Fruit fly (Drosophila melanogaster) whole organism, embryonic: Measurements from ENCODE around the gene RASSF8.

Source experiments
- Aef1 ChIP-seq: fragments of 200-800 bp; sonication (Bioruptor generic); IDR thresholded peaks from 3 replicates; pipeline ENCODE4 v1.3.6; 2022; ENCODE audit warnings: missing biosample characterization, missing genetic modification characterization
- Atf6 ChIP-seq: fragments of 200-800 bp; sonication (Bioruptor generic); IDR thresholded peaks from 2 replicates; pipeline ENCODE4 v1.3.6; 2022; ENCODE audit warnings: missing biosample characterization, missing genetic modification characterization
- Bgb ChIP-seq: fragments of 200-800 bp; sonication (Bioruptor generic); IDR thresholded peaks from 2 replicates; pipeline ENCODE4 v1.3.6; 2022; ENCODE audit warnings: missing biosample characterization, missing genetic modification characterization; ENCODE audit not compliant: partially characterized antibody
- CG10321 ChIP-seq: fragments of 200-800 bp; sonication (Bioruptor generic); IDR thresholded peaks from 2 replicates; pipeline ENCODE4 v1.3.6; 2022; ENCODE audit warnings: missing biosample characterization, missing genetic modification characterization
- CG10565 ChIP-seq: fragments of 200-800 bp; sonication (Bioruptor generic); optimal IDR thresholded peaks from 3 replicates; lab custom pipeline; 2016; ENCODE audit warnings: missing biosample characterization, mild to moderate bottlenecking, missing genetic modification characterization
- CG10979 ChIP-seq: fragments of 200-800 bp; sonication (Bioruptor generic); optimal IDR thresholded peaks from 2 replicates; lab custom pipeline; 2018; ENCODE audit warnings: missing biosample characterization, mild to moderate bottlenecking, missing genetic modification characterization, moderate library complexity
- CG11723 ChIP-seq: fragments of 200-800 bp; sonication (Bioruptor generic); optimal IDR thresholded peaks from 2 replicates; lab custom pipeline; 2017; ENCODE audit warnings: missing biosample characterization, mild to moderate bottlenecking, missing genetic modification characterization
- CG12219 ChIP-seq: fragments of 200-800 bp; sonication (Bioruptor generic); optimal IDR thresholded peaks from 3 replicates; lab custom pipeline; 2018; ENCODE audit warnings: missing biosample characterization, mild to moderate bottlenecking, missing genetic modification characterization
- CG12942 ChIP-seq: fragments of 200-800 bp; sonication (Bioruptor generic); optimal IDR thresholded peaks from 3 replicates; lab custom pipeline; 2016; ENCODE audit warnings: missing biosample characterization, missing genetic modification characterization
- CG14014 ChIP-seq: fragments of 200-800 bp; sonication (Bioruptor generic); IDR thresholded peaks from 2 replicates; pipeline ENCODE4 v1.3.6; 2022; ENCODE audit warnings: missing biosample characterization, missing genetic modification characterization
- CG14710 ChIP-seq: fragments of 200-800 bp; sonication (Bioruptor generic); optimal IDR thresholded peaks from 3 replicates; lab custom pipeline; 2019; ENCODE audit warnings: missing biosample characterization, mild to moderate bottlenecking, missing genetic modification characterization, moderate library complexity
- CG15514 ChIP-seq: fragments of 200-800 bp; sonication (Bioruptor generic); optimal IDR thresholded peaks from 3 replicates; lab custom pipeline; 2017; ENCODE audit warnings: missing biosample characterization, missing genetic modification characterization, mild to moderate bottlenecking, moderate library complexity, missing genetic modification reagents
- CG2120 ChIP-seq: fragments of 200-800 bp; sonication (Bioruptor generic); optimal IDR thresholded peaks from 3 replicates; lab custom pipeline; 2016; ENCODE audit warnings: missing biosample characterization, missing genetic modification characterization
- CG3065 ChIP-seq: fragments of 200-800 bp; sonication (Bioruptor generic); optimal IDR thresholded peaks from 2 replicates; lab custom pipeline; 2016; ENCODE audit warnings: missing biosample characterization, missing genetic modification characterization
- CG4617 ChIP-seq: fragments of 200-800 bp; sonication (Bioruptor generic); optimal IDR thresholded peaks from 3 replicates; lab custom pipeline; 2016; ENCODE audit warnings: missing biosample characterization, missing genetic modification characterization, borderline replicate concordance
- CG4854 ChIP-seq: fragments of 200-800 bp; sonication (Bioruptor generic); optimal IDR thresholded peaks from 2 replicates; lab custom pipeline; 2016; ENCODE audit warnings: missing biosample characterization, missing genetic modification characterization, inconsistent platforms
- CG6175 ChIP-seq: fragments of 200-800 bp; sonication (Bioruptor generic); IDR thresholded peaks from 3 replicates; pipeline ENCODE4 v1.3.6; 2022; ENCODE audit warnings: missing biosample characterization, missing genetic modification characterization
- CG7372 ChIP-seq: fragments of 200-800 bp; sonication (Bioruptor generic); IDR thresholded peaks from 2 replicates; pipeline ENCODE4 v1.3.6; 2022; ENCODE audit warnings: missing biosample characterization, missing genetic modification characterization
- CG8478 ChIP-seq: fragments of >200 bp; optimal IDR thresholded peaks from 2 replicates; lab custom pipeline; 2018
- CG9797 ChIP-seq: fragments of 200-800 bp; sonication (Bioruptor generic); optimal IDR thresholded peaks from 3 replicates; lab custom pipeline; 2018; ENCODE audit warnings: missing biosample characterization, mild to moderate bottlenecking, missing genetic modification characterization
- Dfd ChIP-seq, 2 experiments: fragments of >200 bp; optimal IDR thresholded peaks; 2 replicates each; lab custom pipeline; 2017; ENCODE audit warnings: missing biosample characterization in 2 of 2, missing genetic modification characterization in 2 of 2
- H15 ChIP-seq: fragments of 200-800 bp; sonication (Bioruptor generic); IDR thresholded peaks from 3 replicates; pipeline ENCODE4 v1.3.6; 2022; ENCODE audit warnings: missing biosample characterization, missing genetic modification characterization
- HLH4C ChIP-seq: fragments of 200-800 bp; sonication (Bioruptor generic); IDR thresholded peaks from 3 replicates; pipeline ENCODE4 v1.3.6; 2022; ENCODE audit warnings: missing biosample characterization, missing genetic modification characterization; ENCODE audit not compliant: partially characterized antibody
- HLH54F ChIP-seq: fragments of 200-800 bp; sonication (Bioruptor generic); optimal IDR thresholded peaks from 3 replicates; lab custom pipeline; 2016; ENCODE audit warnings: missing biosample characterization, missing genetic modification characterization
- HmgZ ChIP-seq: fragments of 200-800 bp; sonication (Bioruptor generic); optimal IDR thresholded peaks from 2 replicates; lab custom pipeline; 2018; ENCODE audit warnings: missing biosample characterization, mild to moderate bottlenecking, missing genetic modification characterization
- Hsf ChIP-seq: fragments of 200-800 bp; sonication (Bioruptor generic); optimal IDR thresholded peaks from 3 replicates; lab custom pipeline; 2016; ENCODE audit warnings: missing biosample characterization, missing genetic modification characterization
- Lhr ChIP-seq: fragments of 200-800 bp; sonication (Bioruptor generic); optimal IDR thresholded peaks from 3 replicates; lab custom pipeline; 2017; ENCODE audit warnings: mild to moderate bottlenecking, missing biosample characterization, missing genetic modification reagents, missing genetic modification characterization
- Lim3 ChIP-seq: fragments of 200-800 bp; sonication (Bioruptor generic); IDR thresholded peaks from 2 replicates; pipeline ENCODE4 v1.3.6; 2022; ENCODE audit warnings: missing biosample characterization, missing genetic modification characterization
- Med ChIP-seq: fragments of 200-800 bp; sonication (Bioruptor generic); peaks from one replicate; lab custom pipeline; 2016; ENCODE audit warnings: missing biosample characterization, missing genetic modification characterization, mild to moderate bottlenecking, inconsistent platforms, moderate library complexity
- NC2β ChIP-seq: fragments of 200-800 bp; sonication (Bioruptor generic); optimal IDR thresholded peaks from 2 replicates; lab custom pipeline; 2016; ENCODE audit warnings: missing biosample characterization, missing genetic modification characterization
- Neu2 ChIP-seq: fragments of 200-800 bp; sonication (Bioruptor generic); optimal IDR thresholded peaks from 3 replicates; lab custom pipeline; 2016; ENCODE audit warnings: missing biosample characterization, missing genetic modification characterization, borderline replicate concordance
- Nf-YB ChIP-seq: fragments of 200-800 bp; sonication (Bioruptor generic); optimal IDR thresholded peaks from 3 replicates; lab custom pipeline; 2019; ENCODE audit warnings: missing biosample characterization, mild to moderate bottlenecking, missing genetic modification characterization, moderate library complexity
- Opbp ChIP-seq: fragments of 200-800 bp; sonication (Bioruptor generic); IDR thresholded peaks from 3 replicates; pipeline ENCODE4 v1.3.6; 2022; ENCODE audit warnings: missing biosample characterization, missing genetic modification characterization; ENCODE audit not compliant: partially characterized antibody
- Sox100B ChIP-seq: fragments of 200-800 bp; sonication (Bioruptor generic); optimal IDR thresholded peaks from 3 replicates; lab custom pipeline; 2018; ENCODE audit warnings: missing biosample characterization, mild to moderate bottlenecking, missing genetic modification characterization
- Sox102F ChIP-seq: fragments of 200-800 bp; sonication (Bioruptor generic); optimal IDR thresholded peaks from 2 replicates; lab custom pipeline; 2018; ENCODE audit warnings: missing biosample characterization, mild to moderate bottlenecking, missing genetic modification characterization, moderate library complexity
- Ssrp ChIP-seq: fragments of 200-800 bp; sonication (Bioruptor generic); optimal IDR thresholded peaks from 2 replicates; lab custom pipeline; 2018; ENCODE audit warnings: missing biosample characterization, mild to moderate bottlenecking, missing genetic modification characterization, moderate library complexity
- al ChIP-seq: fragments of 200-800 bp; sonication (Bioruptor generic); IDR thresholded peaks from 2 replicates; pipeline ENCODE4 v1.3.6; 2022; ENCODE audit warnings: missing biosample characterization, missing genetic modification characterization
- ato ChIP-seq: fragments of 200-800 bp; sonication (Bioruptor generic); IDR thresholded peaks from 2 replicates; pipeline ENCODE4 v1.3.6; 2022; ENCODE audit warnings: missing biosample characterization, missing genetic modification characterization; ENCODE audit not compliant: partially characterized antibody
- chinmo ChIP-seq: fragments of 200-800 bp; sonication (Bioruptor generic); IDR thresholded peaks from 4 replicates; pipeline ENCODE4 v1.3.6; 2022; ENCODE audit warnings: missing biosample characterization, missing genetic modification characterization; ENCODE audit not compliant: partially characterized antibody
- fd96Cb ChIP-seq: fragments of 200-800 bp; sonication (Bioruptor generic); optimal IDR thresholded peaks from 2 replicates; lab custom pipeline; 2018; ENCODE audit warnings: missing biosample characterization, mild to moderate bottlenecking, missing genetic modification characterization, moderate library complexity
- hbn ChIP-seq: fragments of 200-800 bp; sonication (Bioruptor generic); IDR thresholded peaks from 2 replicates; pipeline ENCODE4 v1.3.6; 2022; ENCODE audit warnings: missing biosample characterization, missing genetic modification characterization; ENCODE audit not compliant: partially characterized antibody
- insv ChIP-seq, 2 experiments: fragments of 200-800 bp; sonication (Bioruptor generic); optimal IDR thresholded peaks; 3 replicates each; lab custom pipeline; 2016 to 2018; ENCODE audit warnings: missing biosample characterization in 2 of 2, missing genetic modification characterization in 2 of 2
- jigr1 ChIP-seq: fragments of 200-800 bp; sonication (Bioruptor generic); IDR thresholded peaks from 3 replicates; pipeline ENCODE4 v1.3.6; 2022; ENCODE audit warnings: missing biosample characterization, missing genetic modification characterization
- slbo ChIP-seq: fragments of 200-800 bp; sonication (Bioruptor generic); IDR thresholded peaks from 2 replicates; pipeline ENCODE4 v1.3.6; 2022; ENCODE audit warnings: missing biosample characterization, missing genetic modification characterization
- sug ChIP-seq: fragments of 200-800 bp; optimal IDR thresholded peaks from 2 replicates; lab custom pipeline; 2019; ENCODE audit warnings: missing biosample characterization, mild to moderate bottlenecking, missing genetic modification characterization, moderate library complexity
- trem ChIP-seq: fragments of 200-800 bp; optimal IDR thresholded peaks from 3 replicates; lab custom pipeline; 2019; ENCODE audit warnings: missing biosample characterization, mild to moderate bottlenecking, missing genetic modification characterization, moderate library complexity
- trh ChIP-seq: fragments of 200-800 bp; sonication (Bioruptor generic); optimal IDR thresholded peaks from 2 replicates; lab custom pipeline; 2016; ENCODE audit warnings: missing biosample characterization, missing genetic modification characterization
- usp ChIP-seq: fragments of >200 bp; optimal IDR thresholded peaks from 2 replicates; lab custom pipeline; 2017; ENCODE audit warnings: missing biosample characterization, missing genetic modification characterization
- wdn ChIP-seq: fragments of 200-800 bp; sonication (Bioruptor generic); IDR thresholded peaks from 2 replicates; pipeline ENCODE4 v1.3.6; 2022; ENCODE audit warnings: missing biosample characterization, missing genetic modification characterization

RASSF8 gene

DNA sequence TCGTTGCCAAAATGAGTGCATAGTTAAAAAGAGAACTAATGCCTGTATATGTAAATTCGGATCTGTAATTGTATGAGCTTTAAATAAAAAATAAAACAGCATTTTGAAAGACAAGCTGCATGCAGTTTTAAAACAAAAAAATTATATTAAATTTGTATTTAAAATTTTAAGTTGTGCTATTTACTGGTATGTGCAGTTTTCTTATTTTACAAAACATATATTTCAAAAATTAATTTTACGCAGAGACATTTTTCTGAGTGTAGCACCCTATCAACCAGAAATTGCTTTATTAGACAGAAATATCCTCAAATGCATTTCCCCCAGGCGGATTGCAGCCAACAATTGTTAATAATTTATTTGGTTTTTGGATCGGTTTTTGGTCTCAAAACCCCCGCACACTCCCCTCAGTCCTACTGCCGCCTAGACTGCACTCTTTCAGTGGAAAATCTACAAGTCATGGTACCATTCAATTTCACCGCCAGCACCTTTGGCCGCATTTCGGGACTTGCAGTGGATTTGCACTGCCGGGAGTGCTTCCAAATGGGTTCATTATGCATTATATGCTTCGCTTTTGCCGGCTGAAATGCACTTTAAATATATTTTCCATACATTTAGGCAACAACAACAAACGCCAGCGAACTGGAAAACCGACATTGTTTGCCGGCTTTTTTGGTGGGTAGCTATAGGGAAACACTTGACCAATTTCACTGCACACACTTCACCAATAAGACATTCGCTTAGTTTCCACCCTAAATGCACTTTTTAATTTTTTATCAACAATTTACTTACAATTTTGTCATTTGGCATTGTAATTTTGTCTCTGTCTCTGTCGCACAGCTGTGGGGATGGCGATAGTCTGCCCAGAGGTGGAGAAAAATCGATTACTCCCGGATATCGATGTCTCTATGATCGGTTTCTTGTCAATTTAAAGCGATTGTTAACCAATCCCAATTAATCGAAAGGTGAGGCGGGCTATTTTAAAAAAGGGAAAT, 37.5 kb upstream of the RASSF8 start, which contains the start of gene Npl4 (continued):
- TF ChIP-seq chinmo (GFP tag; lab: Robert Waterston, UW) (peak; percentile 94), ato (GFP tag; lab: Robert Waterston, UW) (peak; percentile 98), CG12942 (GFP tag; lab: Kevin White, UChicago) (no peak), NC2β (GFP tag; lab: Kevin White, UChicago) (no peak), CG4854 (no peak), sug (tag; lab: Kevin White, UChicago) (no peak), HLH4C (peak; percentile 99), CG2120 (GFP tag; lab: Kevin White, UChicago) (no peak), slbo (GFP tag; lab: Robert Waterston, UW) (peak; percentile 36; the same call in 1 of the 2 replicates), CG14014 (GFP tag; lab: Robert Waterston, UW) (no peak), Lhr (GFP tag; lab: Kevin White, UChicago) (no peak), insv (GFP tag; optimal IDR thresholded peaks at IDR 0.05; lab: Kevin White, UChicago) (no peak), CG9797 (GFP tag; lab: Kevin White, UChicago) (peak; percentile 36), HmgZ (tag; lab: Kevin White, UChicago) (no peak), Neu2 (GFP tag; lab: Kevin White, UChicago) (no peak), Dfd (GFP tag; optimal IDR thresholded peaks at IDR 0.05; lab: Kevin White, UChicago) (no peak), jigr1 (GFP tag; lab: Robert Waterston, UW) (no peak), Nf-YB (GFP tag; lab: Kevin White, UChicago) (no peak), hbn (GFP tag; lab: Robert Waterston, UW) (peak; percentile 85), Sox102F (GFP tag; lab: Kevin White, UChicago) (peak; percentile 26), Atf6 (GFP tag; lab: Robert Waterston, UW) (no peak), CG7372 (GFP tag; lab: Robert Waterston, UW) (no peak), Aef1 (GFP tag; lab: Robert Waterston, UW) (no peak), CG11723 (GFP tag; lab: Kevin White, UChicago) (no peak), CG10321 (GFP tag; lab: Robert Waterston, UW) (no peak), CG10979 (peak; percentile 47), CG15514 (GFP tag; lab: Kevin White, UChicago) (peak; percentile 53), CG14710 (tag; lab: Kevin White, UChicago) (peak; percentile 12), CG12219 (GFP tag; lab: Kevin White, UChicago) (no peak), fd96Cb (no peak), al (GFP tag; lab: Robert Waterston, UW) (no peak), CG3065 (no peak), Hsf (GFP tag; lab: Kevin White, UChicago) (no peak), Med (no peak), Bgb (GFP tag; lab: Robert Waterston, UW) (peak; percentile 98), HLH54F (GFP tag; lab: Kevin White, UChicago) (no peak), trem (tag; lab: Kevin White, UChicago) (peak; percentile 93), Opbp (GFP tag; lab: Robert Waterston, UW) (peak; percentile 95), CG6175 (GFP tag; lab: Robert Waterston, UW) (no peak), Lim3 (no peak), wdn (GFP tag; lab: Robert Waterston, UW) (no peak), Ssrp (tag; lab: Kevin White, UChicago) (peak; percentile 31), usp (GFP tag; lab: Kevin White, UChicago) (no peak), CG8478 (no peak), Sox100B (GFP tag; lab: Kevin White, UChicago) (no peak), CG4617 (peak; percentile 72), trh (GFP tag; lab: Kevin White, UChicago) (no peak), H15 (no peak), CG10565 (no peak)
